Worm (Caenorhabditis elegans): ENCODE measurements around the gene pap-2.

The pap-2 gene

ce11 chrII:9609296-9609695, at the start of gene pap-2:
Gene pap-2 (minus strand): TSS chrII:9609396.
- TF ChIP-seq cog-1 (tag; optimal IDR thresholded peaks at IDR 0.05) (no peak), tab-1 (GFP tag; IDR thresholded peaks at IDR 0.05) (no peak), med-1 (GFP tag; optimal IDR thresholded peaks at IDR 0.05; ENCODE audit: insufficient read depth) (no peak), ref-1 (GFP tag; conservative IDR thresholded peaks at IDR 0.05) (no peak), T22C8.4 (GFP tag; IDR thresholded peaks at IDR 0.05) (no peak), ztf-29 (GFP tag; IDR thresholded peaks at IDR 0.05) (no peak), flt-1 (GFP tag; IDR thresholded peaks at IDR 0.05) (no peak), klf-2 (GFP tag; conservative IDR thresholded peaks at IDR 0.05) (no peak), ztf-23 (GFP tag; IDR thresholded peaks at IDR 0.05) (no peak)

DNA sequence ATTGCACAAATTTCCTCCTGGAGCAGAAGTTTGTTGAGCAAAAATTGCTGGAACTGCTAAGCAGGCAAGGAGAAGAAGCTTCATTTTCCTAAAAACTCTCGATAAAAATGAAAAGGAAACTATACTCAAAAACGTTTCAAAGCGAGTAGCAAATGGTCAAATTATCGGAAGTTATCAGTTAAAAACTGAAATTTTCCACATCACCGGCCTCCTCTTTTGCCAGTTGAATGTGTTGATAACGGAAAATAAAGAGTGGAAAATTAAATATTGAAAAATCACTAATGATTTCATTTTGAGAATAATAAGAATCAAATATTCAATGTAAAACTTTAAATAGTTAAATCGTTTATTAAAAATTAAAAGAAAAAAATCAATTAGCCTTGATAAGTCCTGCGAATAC, 49.7 kb upstream of the pap-2 start, which contains the start of gene ZK1320.2:
ZK1320.2 (minus strand) TSS at position 88 of the 400 bp plus-strand sequence.
- TF ChIP-seq T22C8.4 (GFP tag; IDR thresholded peaks at IDR 0.05) (no peak), med-1 (GFP tag; optimal IDR thresholded peaks at IDR 0.05; ENCODE audit: insufficient read depth) (no peak), cog-1 (tag; optimal IDR thresholded peaks at IDR 0.05) (no peak), ref-1 (GFP tag; conservative IDR thresholded peaks at IDR 0.05) (no peak), klf-2 (GFP tag; conservative IDR thresholded peaks at IDR 0.05) (no peak), ztf-29 (GFP tag; IDR thresholded peaks at IDR 0.05) (no peak), ztf-23 (GFP tag; IDR thresholded peaks at IDR 0.05) (no peak), flt-1 (GFP tag; IDR thresholded peaks at IDR 0.05) (no peak), tab-1 (GFP tag; IDR thresholded peaks at IDR 0.05) (no peak)

ce11 chrII:9656210-9656755, 47.1 kb upstream of the pap-2 start, which contains the start of gene gstk-1:
Gene gstk-1 (plus strand): TSS chrII:9656705.
- TF ChIP-seq ztf-23 (GFP tag; IDR thresholded peaks at IDR 0.05): no peak
- no peak for TF ChIP-seq ref-1 (GFP tag; conservative IDR thresholded peaks at IDR 0.05)
- TF ChIP-seq med-1 (GFP tag; optimal IDR thresholded peaks at IDR 0.05; ENCODE audit: insufficient read depth): no peak
- TF ChIP-seq cog-1 (tag; optimal IDR thresholded peaks at IDR 0.05): no peak
- TF ChIP-seq flt-1 (GFP tag; IDR thresholded peaks at IDR 0.05): no peak

DNA sequence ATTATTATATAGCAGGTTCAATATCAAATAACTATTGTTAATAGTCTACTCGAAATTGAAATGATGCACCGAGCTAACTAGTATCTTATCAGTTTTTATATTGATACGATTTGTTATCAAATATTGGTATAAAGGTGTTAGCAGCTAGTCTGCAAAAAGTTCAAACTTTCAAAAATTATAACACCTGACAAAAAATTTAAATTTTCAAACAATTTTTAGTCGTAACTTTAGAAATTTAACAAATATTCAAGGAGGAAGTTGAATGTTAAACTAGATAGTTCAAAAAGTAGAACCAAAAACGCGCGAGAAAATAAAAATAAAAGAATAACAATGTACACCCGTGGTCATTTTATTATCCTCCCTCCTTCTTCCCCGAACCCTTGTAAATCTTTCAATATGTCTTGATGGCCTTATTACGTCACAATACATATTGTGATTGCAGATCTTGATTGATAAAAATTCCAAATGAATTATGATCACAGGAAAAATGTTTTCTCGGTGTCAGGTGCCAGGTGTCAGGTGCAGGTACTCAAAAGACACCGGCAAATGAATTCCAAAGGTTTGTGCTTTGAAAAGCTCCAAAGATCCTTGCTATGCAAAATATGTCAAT, 46.4 kb upstream of the pap-2 start, which contains the start of gene ZK1307.1:
ZK1307.1 (minus strand) TSS at position 51 of the 610 bp plus-strand sequence.
- TF ChIP-seq flt-1 (GFP tag; IDR thresholded peaks at IDR 0.05) (no peak), cog-1 (tag; optimal IDR thresholded peaks at IDR 0.05) (no peak), tab-1 (GFP tag; IDR thresholded peaks at IDR 0.05) (no peak), klf-2 (GFP tag; conservative IDR thresholded peaks at IDR 0.05) (no peak), T22C8.4 (GFP tag; IDR thresholded peaks at IDR 0.05) (no peak), med-1 (GFP tag; optimal IDR thresholded peaks at IDR 0.05; ENCODE audit: insufficient read depth) (no peak), ztf-29 (GFP tag; IDR thresholded peaks at IDR 0.05) (no peak)

DNA sequence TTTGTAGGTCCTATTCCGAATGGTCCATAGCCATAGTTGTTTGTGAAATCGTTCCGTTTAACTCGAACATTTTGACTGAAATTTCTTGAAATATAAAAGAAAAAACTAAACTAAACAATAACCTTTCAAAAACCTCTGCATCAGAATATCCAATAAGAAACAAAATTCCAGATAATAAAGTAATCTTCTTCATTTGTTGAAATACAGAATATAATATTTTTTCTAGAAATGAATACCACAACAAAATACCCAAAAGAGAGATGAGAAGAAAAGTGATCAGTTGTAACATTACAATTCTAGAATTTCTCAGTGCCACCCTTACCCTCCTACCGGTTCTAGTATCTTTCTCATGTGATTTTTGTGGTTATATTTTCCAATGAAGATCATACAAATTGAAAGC, 44.5 kb upstream of the pap-2 start, which contains the start of gene ZK1307.2:
ZK1307.2 (minus strand) TSS at position 274 of the 400 bp plus-strand sequence.
- TF ChIP-seq flt-1 (GFP tag; IDR thresholded peaks at IDR 0.05): no peak
- TF ChIP-seq T22C8.4 (GFP tag; IDR thresholded peaks at IDR 0.05): no peak
- TF ChIP-seq ref-1 (GFP tag; conservative IDR thresholded peaks at IDR 0.05): no peak
- TF ChIP-seq ztf-29 (GFP tag; IDR thresholded peaks at IDR 0.05): no peak
- no peak for TF ChIP-seq tab-1 (GFP tag; IDR thresholded peaks at IDR 0.05)
- TF ChIP-seq cog-1 (tag; optimal IDR thresholded peaks at IDR 0.05): no peak

- TF ChIP-seq ztf-23 (GFP tag; IDR thresholded peaks at IDR 0.05) (no peak), cog-1 (tag; optimal IDR thresholded peaks at IDR 0.05) (no peak), ztf-29 (GFP tag; IDR thresholded peaks at IDR 0.05) (no peak)
Measured at ce11 chrII:9652919-9653318, 43.7 kb upstream of the pap-2 start, which contains the start of gene ZK1307.3. Gene ZK1307.3 (minus strand): TSS chrII:9653019.

DNA sequence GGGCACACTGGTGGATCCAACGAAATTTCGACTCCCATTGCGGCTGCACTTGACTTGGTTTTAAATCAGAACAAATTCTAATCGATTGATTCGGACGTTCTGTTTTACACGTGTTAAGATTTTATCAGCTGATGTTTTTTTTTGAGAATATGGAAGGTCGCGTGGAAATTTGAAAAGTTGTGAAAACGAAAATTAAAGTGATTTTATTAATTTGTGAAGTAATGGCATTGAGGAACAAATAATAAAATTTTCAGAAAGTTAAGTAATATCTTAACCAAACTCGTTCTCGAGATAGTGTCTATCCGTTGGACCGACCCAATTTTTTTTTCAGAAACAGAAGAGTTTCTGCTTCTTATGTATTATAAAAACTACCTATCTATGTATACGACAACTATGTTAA, 42.5 kb upstream of the pap-2 start, which contains the start of gene ZK1307.4:
ZK1307.4 (minus strand) TSS at position 101 of the 400 bp plus-strand sequence.
- TF ChIP-seq ztf-29 (GFP tag; IDR thresholded peaks at IDR 0.05): no peak
- TF ChIP-seq cog-1 (tag; optimal IDR thresholded peaks at IDR 0.05): no peak
- TF ChIP-seq klf-2 (GFP tag; conservative IDR thresholded peaks at IDR 0.05): no peak
- TF ChIP-seq tab-1 (GFP tag; IDR thresholded peaks at IDR 0.05): no peak
- TF ChIP-seq ref-1 (GFP tag; conservative IDR thresholded peaks at IDR 0.05): no peak
- no peak for TF ChIP-seq flt-1 (GFP tag; IDR thresholded peaks at IDR 0.05)
- TF ChIP-seq ztf-23 (GFP tag; IDR thresholded peaks at IDR 0.05): no peak
- TF ChIP-seq T22C8.4 (GFP tag; IDR thresholded peaks at IDR 0.05): no peak
- no peak for TF ChIP-seq med-1 (GFP tag; optimal IDR thresholded peaks at IDR 0.05; ENCODE audit: insufficient read depth)

ce11 chrII:9649191-9649590, 40.0 kb upstream of the pap-2 start, which contains the start of gene ZK1307.9:
Gene ZK1307.9 (plus strand): TSS chrII:9649491.
- no peak for TF ChIP-seq klf-2 (GFP tag; conservative IDR thresholded peaks at IDR 0.05)

DNA sequence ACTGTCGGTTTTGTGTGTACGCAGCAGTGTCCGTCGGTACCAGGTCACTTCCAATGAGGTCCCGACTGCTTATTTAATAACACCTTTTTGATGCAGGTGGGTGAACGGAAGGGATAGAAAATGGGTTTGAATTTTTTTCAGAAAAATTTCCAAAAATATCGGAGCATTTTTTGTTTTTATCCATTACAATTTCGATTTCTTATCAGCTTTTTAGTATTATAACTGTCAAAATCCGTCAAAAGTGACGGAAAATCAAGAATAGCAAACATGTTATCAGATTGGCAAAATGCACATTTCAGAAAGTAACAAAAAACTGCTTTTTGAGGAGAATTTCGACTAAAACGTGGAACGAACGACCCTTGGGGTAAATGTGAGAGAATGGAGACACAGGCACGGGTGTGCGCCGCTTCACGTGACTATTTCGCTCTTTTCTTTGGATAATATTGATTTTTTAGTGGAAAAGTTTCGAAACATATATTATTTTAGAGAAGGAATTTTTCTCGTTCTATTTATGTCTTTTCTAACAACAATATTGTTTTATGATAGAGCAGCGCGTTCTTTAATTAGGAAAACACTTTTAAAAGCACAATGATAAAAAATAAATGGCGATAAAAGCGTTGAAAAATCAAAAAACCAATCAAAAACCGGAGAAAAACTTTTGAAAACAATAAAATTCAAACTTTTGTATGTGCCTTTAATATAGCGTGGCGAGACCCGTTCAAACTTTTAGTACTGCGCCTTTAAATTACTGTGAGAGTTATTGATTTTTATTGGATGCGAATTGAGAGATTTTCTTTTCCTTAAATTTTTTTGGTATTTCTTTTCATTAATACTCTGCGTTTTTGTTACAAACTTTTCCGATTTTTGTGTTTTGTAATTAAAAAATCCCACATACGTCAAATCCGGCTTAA, 38.0 kb upstream of the pap-2 start, which contains the start of gene sqv-8:
sqv-8 (plus strand) TSS at position 51 of the 911 bp plus-strand sequence.
- no peak for TF ChIP-seq med-1 (GFP tag; optimal IDR thresholded peaks at IDR 0.05; ENCODE audit: insufficient read depth)
- TF ChIP-seq ztf-29 (GFP tag; IDR thresholded peaks at IDR 0.05): no peak
- TF ChIP-seq T22C8.4 (GFP tag; IDR thresholded peaks at IDR 0.05): peak; percentile 35; the same call in 1 of the 2 replicates
- TF ChIP-seq ztf-23 (GFP tag; IDR thresholded peaks at IDR 0.05): no peak

Measured in whole organism, midembryonic.